Worm (Caenorhabditis elegans) whole organism, L2 larva: Measurements from ENCODE around the gene lig-1.
A peak's percentile ranks its signal among the peaks of the same experiment; 100 is the strongest.

Experiments
- C34F6.9 ChIP-seq: fragments of 150-350 bp; optimal IDR thresholded peaks from 2 replicates; lab custom pipeline; 2014; ENCODE audit warnings: missing biosample characterization, missing genetic modification characterization
- F13H6.1 ChIP-seq: sonication (generic microtip); optimal IDR thresholded peaks from 2 replicates; lab custom pipeline; 2016; ENCODE audit warnings: missing genetic modification characterization, missing compliant biosample characterization
- R02D3.7 ChIP-seq: fragments of 150-350 bp; optimal IDR thresholded peaks from 2 replicates; lab custom pipeline; 2014; ENCODE audit warnings: missing biosample characterization, missing genetic modification characterization
- Y55F3AM.14 ChIP-seq: fragments of 200-800 bp; sonication (Bioruptor generic); optimal IDR thresholded peaks from 2 replicates; lab custom pipeline; 2018; ENCODE audit warnings: mild to moderate bottlenecking, missing genetic modification characterization, missing compliant biosample characterization
- alr-1 ChIP-seq: fragments of 150-350 bp; optimal IDR thresholded peaks from 2 replicates; lab custom pipeline; 2014; ENCODE audit warnings: missing biosample characterization, missing genetic modification characterization
- aly-2 ChIP-seq: fragments of 150-350 bp; optimal IDR thresholded peaks from 2 replicates; lab custom pipeline; 2014; ENCODE audit warnings: missing biosample characterization, missing genetic modification characterization
- ama-1 ChIP-seq: fragments of 150-350 bp; optimal IDR thresholded peaks from 2 replicates; lab custom pipeline; 2018; ENCODE audit warnings: inconsistent platforms
- blmp-1 ChIP-seq: sonication (generic microtip); optimal IDR thresholded peaks from 2 replicates; lab custom pipeline; 2017; ENCODE audit warnings: missing genetic modification characterization, mild to moderate bottlenecking, missing compliant biosample characterization, antibody characterized with exemption, moderate library complexity; ENCODE audit not compliant: insufficient read depth
- ceh-16 ChIP-seq: fragments of 150-350 bp; optimal IDR thresholded peaks from 2 replicates; lab custom pipeline; 2014; ENCODE audit warnings: missing biosample characterization, missing genetic modification characterization
- ceh-82 ChIP-seq: fragments of 150-350 bp; optimal IDR thresholded peaks from 2 replicates; lab custom pipeline; 2014; ENCODE audit warnings: missing biosample characterization, missing genetic modification characterization
- crh-2 ChIP-seq: sonication (generic microtip); optimal IDR thresholded peaks from 2 replicates; lab custom pipeline; 2017; ENCODE audit warnings: missing biosample characterization, missing genetic modification characterization
- egl-27 ChIP-seq: sonication (generic microtip); optimal IDR thresholded peaks from 3 replicates; lab custom pipeline; 2017; ENCODE audit warnings: missing biosample characterization, missing genetic modification reagents, missing genetic modification characterization
- elt-1 ChIP-seq: fragments of 150-350 bp; optimal IDR thresholded peaks from 2 replicates; lab custom pipeline; 2014; ENCODE audit warnings: missing biosample characterization, missing genetic modification characterization
- fos-1 ChIP-seq: fragments of 150-350 bp; optimal IDR thresholded peaks from 2 replicates; lab custom pipeline; 2014; ENCODE audit warnings: missing biosample characterization, missing genetic modification characterization
- gmeb-1 ChIP-seq: fragments of 150-350 bp; optimal IDR thresholded peaks from 2 replicates; lab custom pipeline; 2014; ENCODE audit warnings: missing biosample characterization, missing genetic modification characterization
- lin-11 ChIP-seq: fragments of 150-350 bp; sonication (generic microtip); optimal IDR thresholded peaks from 2 replicates; lab custom pipeline; 2014; ENCODE audit warnings: missing biosample characterization, missing genetic modification characterization, inconsistent platforms, mixed read lengths
- lin-13 ChIP-seq: fragments of 150-350 bp; optimal IDR thresholded peaks from 2 replicates; lab custom pipeline; 2014; ENCODE audit warnings: missing biosample characterization, missing genetic modification reagents, missing genetic modification characterization
- lin-39 ChIP-seq: fragments of 150-350 bp; optimal IDR thresholded peaks from 2 replicates; lab custom pipeline; 2014; ENCODE audit warnings: missing biosample characterization, missing genetic modification reagents, missing genetic modification characterization
- lsy-2 ChIP-seq, 2 experiments: fragments of 150-350 bp in 1 of 2; sonication (generic microtip) in 1 of 2; optimal IDR thresholded peaks; 2 replicates each; lab custom pipeline; 2014 to 2017; ENCODE audit warnings: missing biosample characterization in 2 of 2, missing genetic modification characterization in 2 of 2
- mab-5 ChIP-seq: fragments of 150-350 bp; optimal IDR thresholded peaks from 2 replicates; lab custom pipeline; 2014; ENCODE audit warnings: missing biosample characterization, missing genetic modification characterization
- mbf-1 ChIP-seq: sonication (generic microtip); optimal IDR thresholded peaks from 2 replicates; lab custom pipeline; 2017; ENCODE audit warnings: missing biosample characterization, missing genetic modification characterization
- nhr-10 ChIP-seq: sonication (generic microtip); optimal IDR thresholded peaks from 2 replicates; lab custom pipeline; 2017; ENCODE audit warnings: missing biosample characterization, missing genetic modification characterization
- nhr-11 ChIP-seq: fragments of 150-350 bp; optimal IDR thresholded peaks from 2 replicates; lab custom pipeline; 2014; ENCODE audit warnings: missing biosample characterization, missing genetic modification characterization
- nhr-12 ChIP-seq: fragments of 150-350 bp; optimal IDR thresholded peaks from 2 replicates; lab custom pipeline; 2014; ENCODE audit warnings: missing biosample characterization, missing genetic modification characterization
- nhr-129 ChIP-seq: fragments of 150-350 bp; optimal IDR thresholded peaks from 2 replicates; lab custom pipeline; 2014; ENCODE audit warnings: missing biosample characterization, missing genetic modification characterization
- nhr-21 ChIP-seq: fragments of 150-350 bp; optimal IDR thresholded peaks from 2 replicates; lab custom pipeline; 2014; ENCODE audit warnings: missing biosample characterization, missing genetic modification characterization
- nhr-23 ChIP-seq: fragments of 150-350 bp; optimal IDR thresholded peaks from 2 replicates; lab custom pipeline; 2014; ENCODE audit warnings: missing biosample characterization, missing genetic modification reagents, missing genetic modification characterization
- nhr-25 ChIP-seq: fragments of 150-350 bp; sonication (generic microtip); optimal IDR thresholded peaks from 3 replicates; lab custom pipeline; 2014; ENCODE audit warnings: missing biosample characterization, missing genetic modification characterization
- peb-1 ChIP-seq: fragments of 150-350 bp; optimal IDR thresholded peaks from 2 replicates; lab custom pipeline; 2014; ENCODE audit warnings: missing biosample characterization, missing genetic modification characterization
- sem-4 ChIP-seq: fragments of 150-350 bp; optimal IDR thresholded peaks from 2 replicates; lab custom pipeline; 2014; ENCODE audit warnings: missing biosample characterization, missing genetic modification reagents, missing genetic modification characterization
- skn-1 ChIP-seq: sonication (generic microtip); optimal IDR thresholded peaks from 2 replicates; lab custom pipeline; 2017; ENCODE audit warnings: missing biosample characterization, missing genetic modification characterization
- sma-3 ChIP-seq: sonication (generic microtip); optimal IDR thresholded peaks from 2 replicates; lab custom pipeline; 2016; ENCODE audit warnings: missing genetic modification reagents, missing genetic modification characterization, missing compliant biosample characterization
- sma-9 ChIP-seq, 2 experiments: fragments of 150-350 bp in 1 of 2; sonication (generic microtip) in 1 of 2; optimal IDR thresholded peaks; 2 replicates each; lab custom pipeline; 2014 to 2016; ENCODE audit warnings: missing genetic modification characterization in 2 of 2, mild to moderate bottlenecking in 1 of 2, missing biosample characterization in 1 of 2, missing compliant biosample characterization in 1 of 2, missing genetic modification reagents in 1 of 2, moderate library complexity in 1 of 2
- snpc-4 ChIP-seq: fragments of 150-350 bp; optimal IDR thresholded peaks from 2 replicates; lab custom pipeline; 2014; ENCODE audit warnings: missing biosample characterization, missing genetic modification characterization
- unc-39 ChIP-seq: fragments of 150-350 bp; optimal IDR thresholded peaks from 2 replicates; lab custom pipeline; 2014; ENCODE audit warnings: missing biosample characterization, missing genetic modification characterization
- unc-55 ChIP-seq: fragments of 150-350 bp; sonication (generic microtip); optimal IDR thresholded peaks from 3 replicates; lab custom pipeline; 2014; ENCODE audit warnings: missing biosample characterization, missing genetic modification reagents, missing genetic modification characterization
- unc-62 ChIP-seq: fragments of 150-350 bp; optimal IDR thresholded peaks from 2 replicates; lab custom pipeline; 2014; ENCODE audit warnings: missing biosample characterization, missing genetic modification reagents, missing genetic modification characterization
- zag-1 ChIP-seq: fragments of 150-350 bp; optimal IDR thresholded peaks from 2 replicates; lab custom pipeline; 2014; ENCODE audit warnings: missing biosample characterization, missing genetic modification characterization
- ztf-1 ChIP-seq: fragments of 200-800 bp; sonication (Bioruptor generic); conservative IDR thresholded peaks from 2 replicates; pipeline ENCODE4 v1.3.6; 2022; ENCODE audit warnings: missing genetic modification characterization, missing compliant biosample characterization
- ztf-11 ChIP-seq: sonication (generic microtip); optimal IDR thresholded peaks from 2 replicates; lab custom pipeline; 2017; ENCODE audit warnings: missing biosample characterization, missing genetic modification characterization
- ztf-4 ChIP-seq: fragments of 150-350 bp; optimal IDR thresholded peaks from 2 replicates; lab custom pipeline; 2014; ENCODE audit warnings: missing biosample characterization, missing genetic modification characterization

lig-1 gene

DNA sequence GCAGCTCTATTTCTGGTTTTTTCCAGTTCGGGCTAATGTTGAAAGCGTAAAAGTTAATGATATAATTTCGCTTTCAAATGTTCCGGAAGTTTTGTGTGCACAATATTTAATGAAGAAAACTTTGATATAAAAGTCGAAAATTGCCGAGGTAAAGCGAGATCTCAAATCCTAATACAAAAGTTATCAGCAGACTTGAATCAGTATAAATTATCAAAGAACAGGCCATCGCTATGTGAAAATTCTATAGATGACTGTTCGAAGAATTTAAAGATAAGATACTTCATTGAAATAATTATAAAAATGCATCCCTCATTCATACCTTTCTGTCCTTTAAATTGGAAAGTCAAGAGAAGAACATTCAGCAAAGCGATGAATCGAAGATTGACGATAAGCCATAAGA, 33.0 kb downstream of the lig-1 start, which contains the start of gene C29A12.6:
Gene C29A12.6, plus strand, starts transcription at position 301 of the 400 bp plus-strand sequence.
- TF ChIP-seq nhr-25 (tag; lab: Kevin White, UChicago) (no peak), lin-39 (tag; lab: Kevin White, UChicago) (no peak), lsy-2 (tag; optimal IDR thresholded peaks at IDR 0.05; lab: Kevin White, UChicago) (no peak), ceh-16 (no peak), nhr-11 (tag; lab: Kevin White, UChicago) (no peak), aly-2 (tag; lab: Kevin White, UChicago) (no peak), nhr-10 (no peak), mbf-1 (tag; lab: Kevin White, UChicago) (no peak), lin-13 (no peak), nhr-21 (tag; lab: Kevin White, UChicago) (no peak), nhr-23 (tag; lab: Kevin White, UChicago) (no peak), unc-62 (GFP tag; lab: Kevin White, UChicago) (no peak), snpc-4 (tag; lab: Kevin White, UChicago) (no peak), F13H6.1 (tag; lab: Kevin White, UChicago) (no peak), blmp-1 (tag; lab: Kevin White, UChicago) (no peak), unc-39 (tag; lab: Kevin White, UChicago) (no peak), ama-1 (lab: Kevin White, UChicago) (no peak), skn-1 (no peak), ztf-4 (no peak)

DNA sequence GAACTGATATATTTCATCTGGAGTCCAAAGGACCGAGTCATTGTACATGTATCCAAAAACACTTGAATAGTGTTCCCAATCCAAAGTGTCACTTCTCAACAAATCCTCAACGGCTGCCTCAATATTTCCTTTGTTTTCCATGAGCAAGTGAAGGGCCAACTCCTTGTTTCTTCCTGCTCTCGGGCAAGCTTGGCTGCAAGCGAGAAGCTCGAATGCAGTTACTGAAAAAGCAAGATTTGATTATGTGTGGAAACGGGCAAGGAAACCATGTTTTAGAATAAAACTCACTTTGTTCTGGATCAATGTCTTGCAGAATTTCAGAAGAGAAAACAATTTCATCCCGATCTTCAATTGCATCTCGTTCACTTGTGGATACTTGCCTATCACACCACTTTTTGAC, 40.3 kb downstream of the lig-1 start:
- TF ChIP-seq unc-39 (tag; lab: Kevin White, UChicago), result no peak
- no peak for TF ChIP-seq gmeb-1 (tag; lab: Kevin White, UChicago)
- TF ChIP-seq zag-1 (tag; lab: Kevin White, UChicago), result no peak
- TF ChIP-seq mab-5 (tag; lab: Kevin White, UChicago), result no peak
- TF ChIP-seq peb-1 (tag; lab: Kevin White, UChicago), result no peak
- TF ChIP-seq nhr-23 (tag; lab: Kevin White, UChicago), result no peak
- no peak for TF ChIP-seq nhr-129 (tag; lab: Kevin White, UChicago)
- TF ChIP-seq nhr-25 (tag; lab: Kevin White, UChicago), result no peak
- TF ChIP-seq ztf-1, result no peak
- no peak for TF ChIP-seq sma-3
- no peak for TF ChIP-seq crh-2
- TF ChIP-seq ama-1 (lab: Kevin White, UChicago), result no peak
- TF ChIP-seq snpc-4 (tag; lab: Kevin White, UChicago), result no peak

DNA sequence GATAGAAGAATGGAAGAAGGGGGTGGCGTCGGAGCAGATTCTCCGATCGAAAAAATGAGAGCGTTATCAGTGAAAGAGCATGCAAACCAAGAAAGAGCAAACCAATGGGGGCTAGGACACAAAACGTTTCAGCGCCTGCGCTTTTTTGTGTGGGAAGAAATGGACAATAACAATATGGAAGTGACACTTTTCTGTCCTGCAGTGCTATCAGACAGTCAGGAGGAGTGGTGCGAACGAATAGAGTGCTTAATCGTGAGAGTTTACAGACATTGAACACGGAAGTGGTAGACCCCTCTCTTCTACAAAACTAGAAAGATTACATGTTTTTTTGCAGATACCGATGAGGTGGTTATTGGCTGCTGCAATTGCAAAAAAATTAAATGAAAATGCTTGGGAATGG, 41.5 kb downstream of the lig-1 start:
- TF ChIP-seq ceh-82, result no peak
- TF ChIP-seq nhr-12, result no peak
- TF ChIP-seq skn-1, result no peak
- no peak for TF ChIP-seq sma-3
- TF ChIP-seq lin-11, result no peak
- peak; percentile 80 for TF ChIP-seq sma-9 (GFP tag; optimal IDR thresholded peaks at IDR 0.05; lab: Kevin White, UChicago)
- no peak for TF ChIP-seq sma-9 (tag; optimal IDR thresholded peaks at IDR 0.05; lab: Kevin White, UChicago)
- no peak for TF ChIP-seq snpc-4 (tag; lab: Kevin White, UChicago)
- TF ChIP-seq crh-2, result peak; percentile 21
- TF ChIP-seq ztf-11 (tag; lab: Kevin White, UChicago), result no peak
- TF ChIP-seq peb-1 (tag; lab: Kevin White, UChicago), result no peak
- TF ChIP-seq sem-4 (tag; lab: Kevin White, UChicago), result no peak
- no peak for TF ChIP-seq nhr-21 (tag; lab: Kevin White, UChicago)
- no peak for TF ChIP-seq alr-1
- peak; percentile 15 for TF ChIP-seq nhr-129 (tag; lab: Kevin White, UChicago)
- no peak for TF ChIP-seq unc-62 (GFP tag; lab: Kevin White, UChicago)
- TF ChIP-seq elt-1 (tag; lab: Kevin White, UChicago), result no peak
- no peak for TF ChIP-seq zag-1 (tag; lab: Kevin White, UChicago)
- TF ChIP-seq fos-1 (tag; lab: Kevin White, UChicago), result peak; percentile 78
- TF ChIP-seq, all 48 proteins: peak for 4

ce11 chrV:10856901-10857637, 43.2 kb downstream of the lig-1 start:
- TF ChIP-seq sma-9 (GFP tag; optimal IDR thresholded peaks at IDR 0.05; lab: Kevin White, UChicago) (peak; percentile 8), sma-9 (tag; optimal IDR thresholded peaks at IDR 0.05; lab: Kevin White, UChicago) (no peak), unc-55 (GFP tag; lab: Kevin White, UChicago) (peak; percentile 38), lin-39 (tag; lab: Kevin White, UChicago) (no peak), nhr-23 (tag; lab: Kevin White, UChicago) (no peak), R02D3.7 (tag; lab: Kevin White, UChicago) (no peak), C34F6.9 (tag; lab: Kevin White, UChicago) (peak; percentile 43), egl-27 (peak; percentile 4), lsy-2 (tag; optimal IDR thresholded peaks at IDR 0.05; lab: Kevin White, UChicago) (peak in 1 of 2 experiments; percentile 21), F13H6.1 (tag; lab: Kevin White, UChicago) (peak; percentile 52), ztf-4 (no peak), fos-1 (tag; lab: Kevin White, UChicago) (peak; percentile 14), sma-3 (peak; percentile 16), nhr-129 (tag; lab: Kevin White, UChicago) (peak; percentile 78), blmp-1 (tag; lab: Kevin White, UChicago) (peak; percentile 15), alr-1 (no peak), Y55F3AM.14 (GFP tag; lab: Kevin White, UChicago) (peak; percentile 82)
